Fruit fly (Drosophila melanogaster) whole organism, embryonic: Measurements from ENCODE around the gene sle.

Experiments
- Atf3 ChIP-seq: fragments of 200-800 bp; sonication (Bioruptor generic); optimal IDR thresholded peaks from 3 replicates; lab custom pipeline; 2016; ENCODE audit warnings: missing biosample characterization, missing genetic modification characterization
- CG10267 ChIP-seq: fragments of 200-800 bp; sonication (Bioruptor generic); optimal IDR thresholded peaks from 2 replicates; lab custom pipeline; 2018; ENCODE audit warnings: missing biosample characterization, mild to moderate bottlenecking, missing genetic modification characterization, moderate library complexity
- CG10654 ChIP-seq: fragments of 200-800 bp; sonication (Bioruptor generic); optimal IDR thresholded peaks from 2 replicates; lab custom pipeline; 2016; ENCODE audit warnings: missing biosample characterization, missing genetic modification characterization
- CG10979 ChIP-seq: fragments of 200-800 bp; sonication (Bioruptor generic); optimal IDR thresholded peaks from 2 replicates; lab custom pipeline; 2018; ENCODE audit warnings: missing biosample characterization, mild to moderate bottlenecking, missing genetic modification characterization, moderate library complexity
- CG11560 ChIP-seq: fragments of 200-800 bp; sonication (Bioruptor generic); IDR thresholded peaks from 3 replicates; pipeline ENCODE4 v1.3.6; 2022; ENCODE audit warnings: missing biosample characterization, missing genetic modification characterization
- CG11695 ChIP-seq: fragments of 200-800 bp; sonication (Bioruptor generic); IDR thresholded peaks from 3 replicates; pipeline ENCODE4 v1.3.6; 2022; ENCODE audit warnings: missing biosample characterization, missing genetic modification characterization
- CG12299 ChIP-seq: fragments of 200-800 bp; sonication (Bioruptor generic); optimal IDR thresholded peaks from 2 replicates; lab custom pipeline; 2018; ENCODE audit warnings: missing biosample characterization, mild to moderate bottlenecking, missing genetic modification characterization
- CG15073 ChIP-seq: fragments of 200-800 bp; sonication (Bioruptor generic); optimal IDR thresholded peaks from 2 replicates; lab custom pipeline; 2016; ENCODE audit warnings: missing biosample characterization, missing genetic modification characterization
- CG17186 ChIP-seq: fragments of 200-800 bp; sonication (Bioruptor generic); optimal IDR thresholded peaks from 3 replicates; lab custom pipeline; 2017; ENCODE audit warnings: missing biosample characterization, missing genetic modification reagents, missing genetic modification characterization
- CG17385 ChIP-seq: fragments of 200-800 bp; sonication (Bioruptor generic); optimal IDR thresholded peaks from 3 replicates; lab custom pipeline; 2018; ENCODE audit warnings: missing biosample characterization, mild to moderate bottlenecking, missing genetic modification characterization
- CG18476 ChIP-seq: fragments of 200-800 bp; sonication (Bioruptor generic); optimal IDR thresholded peaks from 2 replicates; lab custom pipeline; 2016; ENCODE audit warnings: missing biosample characterization, mild to moderate bottlenecking, missing genetic modification characterization
- CG2116 ChIP-seq: fragments of 200-800 bp; sonication (Bioruptor generic); optimal IDR thresholded peaks from 3 replicates; lab custom pipeline; 2018; ENCODE audit warnings: missing biosample characterization, mild to moderate bottlenecking, missing genetic modification characterization
- CG31441 ChIP-seq: fragments of 200-800 bp; sonication (Bioruptor generic); IDR thresholded peaks from 2 replicates; pipeline ENCODE4 v1.3.6; 2022; ENCODE audit warnings: missing biosample characterization, missing genetic modification characterization
- CG4282 ChIP-seq: fragments of 200-800 bp; sonication (Bioruptor generic); optimal IDR thresholded peaks from 2 replicates; lab custom pipeline; 2016; ENCODE audit warnings: missing biosample characterization, missing genetic modification characterization
- CG7963 ChIP-seq: fragments of 200-800 bp; sonication (Bioruptor generic); IDR thresholded peaks from 3 replicates; pipeline ENCODE4 v1.3.6; 2022; ENCODE audit warnings: missing biosample characterization, missing genetic modification characterization; ENCODE audit not compliant: partially characterized antibody
- CG7987 ChIP-seq: fragments of 200-800 bp; sonication (Bioruptor generic); optimal IDR thresholded peaks from 2 replicates; lab custom pipeline; 2018; ENCODE audit warnings: missing biosample characterization, mild to moderate bottlenecking, missing genetic modification characterization, moderate library complexity
- CG9876 ChIP-seq: fragments of 200-800 bp; sonication (Bioruptor generic); optimal IDR thresholded peaks from 2 replicates; lab custom pipeline; 2016; ENCODE audit warnings: missing biosample characterization, missing genetic modification characterization
- CHES-1-like ChIP-seq: fragments of 200-800 bp; sonication (Bioruptor generic); optimal IDR thresholded peaks from 2 replicates; lab custom pipeline; 2016; ENCODE audit warnings: missing biosample characterization, missing genetic modification characterization
- Dek ChIP-seq: fragments of 200-800 bp; sonication (Bioruptor generic); optimal IDR thresholded peaks from 3 replicates; lab custom pipeline; 2019; ENCODE audit warnings: missing biosample characterization, mild to moderate bottlenecking, missing genetic modification characterization, moderate library complexity
- Ets65A ChIP-seq: fragments of 200-800 bp; sonication (Bioruptor generic); peaks from one replicate; lab custom pipeline; 2016; ENCODE audit warnings: missing biosample characterization, missing genetic modification characterization
- H15 ChIP-seq: fragments of 200-800 bp; sonication (Bioruptor generic); IDR thresholded peaks from 3 replicates; pipeline ENCODE4 v1.3.6; 2022; ENCODE audit warnings: missing biosample characterization, missing genetic modification characterization
- Hey ChIP-seq: fragments of 200-800 bp; sonication (Bioruptor generic); optimal IDR thresholded peaks from 3 replicates; lab custom pipeline; 2018; ENCODE audit warnings: missing biosample characterization, mild to moderate bottlenecking, missing genetic modification characterization
- Hr3 ChIP-seq: fragments of 200-800 bp; sonication (Bioruptor generic); optimal IDR thresholded peaks from 3 replicates; lab custom pipeline; 2016; ENCODE audit warnings: missing biosample characterization, missing genetic modification characterization
- Hr39 ChIP-seq: fragments of >200 bp; optimal IDR thresholded peaks from 2 replicates; lab custom pipeline; 2017
- Mrtf ChIP-seq: fragments of 200-800 bp; sonication (Bioruptor generic); IDR thresholded peaks from 3 replicates; pipeline ENCODE4 v1.3.6; 2022; ENCODE audit warnings: missing biosample characterization, missing genetic modification characterization
- NC2α ChIP-seq: fragments of 200-800 bp; sonication (Bioruptor generic); optimal IDR thresholded peaks from 2 replicates; lab custom pipeline; 2016; ENCODE audit warnings: missing biosample characterization, missing genetic modification characterization
- Opbp ChIP-seq: fragments of 200-800 bp; sonication (Bioruptor generic); IDR thresholded peaks from 3 replicates; pipeline ENCODE4 v1.3.6; 2022; ENCODE audit warnings: missing biosample characterization, missing genetic modification characterization; ENCODE audit not compliant: partially characterized antibody
- Rfx ChIP-seq: fragments of 200-800 bp; sonication (Bioruptor generic); IDR thresholded peaks from 2 replicates; pipeline ENCODE4 v1.3.6; 2022; ENCODE audit warnings: missing biosample characterization, missing genetic modification characterization
- Sox100B ChIP-seq: fragments of 200-800 bp; sonication (Bioruptor generic); optimal IDR thresholded peaks from 3 replicates; lab custom pipeline; 2018; ENCODE audit warnings: missing biosample characterization, mild to moderate bottlenecking, missing genetic modification characterization
- Tbp ChIP-seq: fragments of >200 bp; optimal IDR thresholded peaks from 2 replicates; lab custom pipeline; 2018; ENCODE audit warnings: missing biosample characterization, missing genetic modification characterization
- abd-A ChIP-seq: fragments of 200-800 bp; sonication (Bioruptor generic); optimal IDR thresholded peaks from 3 replicates; lab custom pipeline; 2019; ENCODE audit warnings: missing biosample characterization, mild to moderate bottlenecking, missing genetic modification characterization, moderate library complexity
- ase ChIP-seq: fragments of 200-800 bp; sonication (Bioruptor generic); IDR thresholded peaks from 3 replicates; pipeline ENCODE4 v1.3.6; 2022; ENCODE audit warnings: missing biosample characterization, missing genetic modification characterization
- ash1 ChIP-seq: fragments of 200-800 bp; sonication (Bioruptor generic); optimal IDR thresholded peaks from 2 replicates; lab custom pipeline; 2018; ENCODE audit warnings: missing biosample characterization, mild to moderate bottlenecking, missing genetic modification characterization
- btn ChIP-seq: fragments of 200-800 bp; sonication (Bioruptor generic); optimal IDR thresholded peaks from 2 replicates; lab custom pipeline; 2016; ENCODE audit warnings: missing biosample characterization, missing genetic modification characterization
- dmrt11E ChIP-seq: fragments of 200-800 bp; sonication (Bioruptor generic); optimal IDR thresholded peaks from 3 replicates; lab custom pipeline; 2018; ENCODE audit warnings: missing biosample characterization, mild to moderate bottlenecking, missing genetic modification characterization, moderate library complexity
- emc ChIP-seq: fragments of 200-800 bp; sonication (Bioruptor generic); optimal IDR thresholded peaks from 2 replicates; lab custom pipeline; 2016; ENCODE audit warnings: missing biosample characterization, missing genetic modification characterization
- fd102C ChIP-seq: fragments of 200-800 bp; sonication (Bioruptor generic); optimal IDR thresholded peaks from 2 replicates; lab custom pipeline; 2018; ENCODE audit warnings: missing biosample characterization, mild to moderate bottlenecking, missing genetic modification characterization, moderate library complexity
- hb ChIP-seq: fragments of 200-800 bp; sonication (Bioruptor generic); IDR thresholded peaks from 3 replicates; pipeline ENCODE4 v1.3.6; 2022; ENCODE audit warnings: missing biosample characterization, missing genetic modification characterization; ENCODE audit not compliant: partially characterized antibody
- kay ChIP-seq: fragments of 200-800 bp; sonication (Bioruptor generic); optimal IDR thresholded peaks from 2 replicates; lab custom pipeline; 2016; ENCODE audit warnings: missing biosample characterization, missing genetic modification characterization
- lmd ChIP-seq: fragments of 200-800 bp; sonication (Bioruptor generic); IDR thresholded peaks from 2 replicates; pipeline ENCODE4 v1.3.6; 2022; ENCODE audit warnings: missing biosample characterization, missing genetic modification characterization
- lola ChIP-seq, 3 experiments: fragments of >200 bp in 2 of 3; fragments of 200-800 bp in 1 of 3; sonication (Bioruptor generic) in 1 of 3; optimal IDR thresholded peaks; 2 replicates each; lab custom pipeline; 2017 to 2019; ENCODE audit warnings: missing biosample characterization in 3 of 3, missing genetic modification characterization in 3 of 3, mild to moderate bottlenecking in 1 of 3, moderate library complexity in 1 of 3
- mirr ChIP-seq: fragments of 200-800 bp; sonication (Bioruptor generic); optimal IDR thresholded peaks from 3 replicates; lab custom pipeline; 2018; ENCODE audit warnings: missing biosample characterization, mild to moderate bottlenecking, missing genetic modification characterization
- org-1 ChIP-seq: fragments of 200-800 bp; sonication (Bioruptor generic); optimal IDR thresholded peaks from 2 replicates; lab custom pipeline; 2017; ENCODE audit warnings: missing biosample characterization, missing genetic modification characterization
- rib ChIP-seq: fragments of 200-800 bp; sonication (Bioruptor generic); IDR thresholded peaks from 2 replicates; pipeline ENCODE4 v1.3.6; 2022; ENCODE audit warnings: missing biosample characterization, missing genetic modification characterization
- sna ChIP-seq: fragments of 200-800 bp; sonication (Bioruptor generic); IDR thresholded peaks from 2 replicates; pipeline ENCODE4 v1.3.6; 2022; ENCODE audit warnings: missing biosample characterization, missing genetic modification characterization; ENCODE audit not compliant: partially characterized antibody
- stc ChIP-seq: fragments of 200-800 bp; sonication (Bioruptor generic); IDR thresholded peaks from 2 replicates; pipeline ENCODE4 v1.3.6; 2022; ENCODE audit warnings: missing biosample characterization, missing genetic modification characterization
- tll ChIP-seq, 2 experiments: fragments of 200-800 bp in 1 of 2; fragments of >200 bp in 1 of 2; sonication (Bioruptor generic) in 1 of 2; optimal IDR thresholded peaks; 2 replicates each; lab custom pipeline; 2017 to 2019; ENCODE audit warnings: missing biosample characterization in 2 of 2, missing genetic modification characterization in 2 of 2, mild to moderate bottlenecking in 1 of 2, moderate library complexity in 1 of 2
- trem ChIP-seq: fragments of 200-800 bp; optimal IDR thresholded peaks from 3 replicates; lab custom pipeline; 2019; ENCODE audit warnings: missing biosample characterization, mild to moderate bottlenecking, missing genetic modification characterization, moderate library complexity
- unpg ChIP-seq: fragments of 200-800 bp; sonication (Bioruptor generic); optimal IDR thresholded peaks from 3 replicates; lab custom pipeline; 2018; ENCODE audit warnings: missing biosample characterization, mild to moderate bottlenecking, missing genetic modification characterization, moderate library complexity
- vfl ChIP-seq: fragments of 200-800 bp; sonication (Bioruptor generic); optimal IDR thresholded peaks from 2 replicates; lab custom pipeline; 2016; ENCODE audit warnings: missing biosample characterization, missing genetic modification characterization

The sle gene

dm6 chr3R:10356563-10357363, 23.8 kb downstream of the sle start (continued):
- TF ChIP-seq CG7963 (GFP tag; lab: Robert Waterston, UW) (no peak), Mrtf (GFP tag; lab: Robert Waterston, UW) (no peak), Tbp (GFP tag; lab: Kevin White, UChicago) (no peak), Hey (tag; lab: Kevin White, UChicago) (no peak), Ets65A (peak; percentile 74), hb (GFP tag; lab: Robert Waterston, UW) (no peak), CG11695 (no peak), stc (GFP tag; lab: Robert Waterston, UW) (no peak), tll (GFP tag; optimal IDR thresholded peaks at IDR 0.05; lab: Kevin White, UChicago) (peak in 1 of 2 experiments; percentile 57), NC2α (GFP tag; lab: Kevin White, UChicago) (peak; percentile 14), CG10654 (GFP tag; lab: Kevin White, UChicago) (peak; percentile 66), CG7987 (GFP tag; lab: Kevin White, UChicago) (no peak), Sox100B (peak; percentile 87), org-1 (GFP tag; lab: Kevin White, UChicago) (peak; percentile 82), vfl (GFP tag; lab: Kevin White, UChicago) (peak; percentile 34), Rfx (GFP tag; lab: Robert Waterston, UW) (no peak), abd-A (tag; lab: Kevin White, UChicago) (no peak), CG31441 (GFP tag; lab: Robert Waterston, UW) (no peak), CG15073 (GFP tag; lab: Kevin White, UChicago) (peak; percentile 90), Hr39 (lab: Kevin White, UChicago) (no peak), emc (no peak), fd102C (GFP tag; lab: Kevin White, UChicago) (peak; percentile 39), ase (GFP tag; lab: Robert Waterston, UW) (no peak), Atf3 (peak; percentile 72), btn (GFP tag; lab: Kevin White, UChicago) (peak; percentile 69), ash1 (GFP tag; lab: Kevin White, UChicago) (no peak), Opbp (no peak), Hr3 (peak; percentile 73), CG10267 (peak; percentile 86), CG2116 (GFP tag; lab: Kevin White, UChicago) (peak; percentile 69), CG9876 (GFP tag; lab: Kevin White, UChicago) (peak; percentile 20), Dek (tag; lab: Kevin White, UChicago) (peak; percentile 84), H15 (GFP tag; lab: Robert Waterston, UW) (no peak), sna (GFP tag; lab: Robert Waterston, UW) (no peak), dmrt11E (peak; percentile 88), mirr (GFP tag; lab: Kevin White, UChicago) (no peak), lola (GFP tag; optimal IDR thresholded peaks at IDR 0.05; lab: Kevin White, UChicago) (peak in 1 of 3 experiments; percentile 88), trem (tag; lab: Kevin White, UChicago) (peak; percentile 75), CG17385 (GFP tag; lab: Kevin White, UChicago) (peak; percentile 80), CG10979 (tag; lab: Kevin White, UChicago) (peak; percentile 89), lmd (GFP tag; lab: Robert Waterston, UW) (no peak), CG12299 (tag; lab: Kevin White, UChicago) (peak; percentile 71), unpg (GFP tag; lab: Kevin White, UChicago) (peak; percentile 86), CG4282 (GFP tag; lab: Kevin White, UChicago) (peak; percentile 64), CG11560 (tag; lab: Robert Waterston, UW) (no peak), CG18476 (peak; percentile 74), CHES-1-like (GFP tag; lab: Kevin White, UChicago) (peak; percentile 67), kay (peak; percentile 63), rib (GFP tag; lab: Robert Waterston, UW) (no peak), CG17186 (GFP tag; lab: Kevin White, UChicago) (no peak)
